Worm (Caenorhabditis elegans): ENCODE measurements around the gene F38A5.6.

F38A5.6 gene

ce11 chrIV:6582604-6583003 is 14.6 kb downstream of the F38A5.6 start, which contains the start of gene odr-8:
TSS of gene odr-8 (minus strand) at chrIV:6582704.
- TF ChIP-seq klf-2 (GFP tag; conservative IDR thresholded peaks at IDR 0.05): no peak

- TF ChIP-seq klf-2 (GFP tag; conservative IDR thresholded peaks at IDR 0.05): no peak
- TF ChIP-seq flt-1 (GFP tag; IDR thresholded peaks at IDR 0.05): no peak
- TF ChIP-seq med-1 (GFP tag; optimal IDR thresholded peaks at IDR 0.05; ENCODE audit: insufficient read depth): no peak
- TF ChIP-seq T22C8.4 (GFP tag; IDR thresholded peaks at IDR 0.05): no peak
- TF ChIP-seq tab-1 (GFP tag; IDR thresholded peaks at IDR 0.05): no peak
- no peak for TF ChIP-seq ref-1 (GFP tag; conservative IDR thresholded peaks at IDR 0.05)
- TF ChIP-seq cog-1 (tag; optimal IDR thresholded peaks at IDR 0.05): no peak
- no peak for TF ChIP-seq ztf-29 (GFP tag; IDR thresholded peaks at IDR 0.05)
- no peak for TF ChIP-seq ztf-23 (GFP tag; IDR thresholded peaks at IDR 0.05)
Measured at ce11 chrIV:6581658-6582057, 15.5 kb downstream of the F38A5.6 start.

- no peak for TF ChIP-seq cog-1 (tag; optimal IDR thresholded peaks at IDR 0.05)
- TF ChIP-seq flt-1 (GFP tag; IDR thresholded peaks at IDR 0.05): no peak
- TF ChIP-seq med-1 (GFP tag; optimal IDR thresholded peaks at IDR 0.05; ENCODE audit: insufficient read depth): no peak
Measured at ce11 chrIV:6577914-6578313, 19.3 kb downstream of the F38A5.6 start, which contains the start of gene C43G2.3. TSS of gene C43G2.3 (plus strand) at chrIV:6578214.

- TF ChIP-seq T22C8.4 (GFP tag; IDR thresholded peaks at IDR 0.05): no peak
- peak; percentile 1 for TF ChIP-seq cog-1 (tag; optimal IDR thresholded peaks at IDR 0.05)
Measured at ce11 chrIV:6576728-6577101, 20.5 kb downstream of the F38A5.6 start.

- TF ChIP-seq ref-1 (GFP tag; conservative IDR thresholded peaks at IDR 0.05) (no peak), klf-2 (GFP tag; conservative IDR thresholded peaks at IDR 0.05) (no peak), flt-1 (GFP tag; IDR thresholded peaks at IDR 0.05) (no peak), ztf-23 (GFP tag; IDR thresholded peaks at IDR 0.05) (no peak), cog-1 (tag; optimal IDR thresholded peaks at IDR 0.05) (no peak), tab-1 (GFP tag; IDR thresholded peaks at IDR 0.05) (no peak), ztf-29 (GFP tag; IDR thresholded peaks at IDR 0.05) (no peak), T22C8.4 (GFP tag; IDR thresholded peaks at IDR 0.05) (no peak), med-1 (GFP tag; optimal IDR thresholded peaks at IDR 0.05; ENCODE audit: insufficient read depth) (no peak)
Measured at ce11 chrIV:6575959-6576727, 21.1 kb downstream of the F38A5.6 start.

DNA sequence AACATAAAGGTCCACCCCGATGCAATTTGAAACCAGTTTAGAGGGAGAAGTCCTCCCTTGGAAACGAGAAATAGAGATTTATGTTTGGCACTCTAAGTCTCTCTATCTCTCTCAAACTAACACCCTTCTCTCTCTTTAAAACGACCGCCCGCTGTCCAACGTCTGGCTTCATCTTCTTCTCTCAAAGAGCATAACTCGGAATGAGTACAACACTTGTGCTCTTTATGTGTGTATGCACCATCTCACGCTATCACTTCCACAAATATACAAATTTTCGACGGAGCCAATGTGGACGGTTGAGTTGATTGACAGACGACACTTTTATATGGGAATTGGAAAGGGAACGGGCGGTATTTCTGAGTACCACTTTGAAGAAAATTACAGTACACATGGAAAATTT is 22.9 kb downstream of the F38A5.6 start:
- no peak for TF ChIP-seq tab-1 (GFP tag; IDR thresholded peaks at IDR 0.05)
- no peak for TF ChIP-seq flt-1 (GFP tag; IDR thresholded peaks at IDR 0.05)
- TF ChIP-seq ztf-29 (GFP tag; IDR thresholded peaks at IDR 0.05): no peak
- TF ChIP-seq ztf-23 (GFP tag; IDR thresholded peaks at IDR 0.05): no peak
- TF ChIP-seq med-1 (GFP tag; optimal IDR thresholded peaks at IDR 0.05; ENCODE audit: insufficient read depth): no peak
- TF ChIP-seq T22C8.4 (GFP tag; IDR thresholded peaks at IDR 0.05): no peak
- no peak for TF ChIP-seq klf-2 (GFP tag; conservative IDR thresholded peaks at IDR 0.05)
- TF ChIP-seq ref-1 (GFP tag; conservative IDR thresholded peaks at IDR 0.05): no peak
- TF ChIP-seq cog-1 (tag; optimal IDR thresholded peaks at IDR 0.05): no peak

DNA sequence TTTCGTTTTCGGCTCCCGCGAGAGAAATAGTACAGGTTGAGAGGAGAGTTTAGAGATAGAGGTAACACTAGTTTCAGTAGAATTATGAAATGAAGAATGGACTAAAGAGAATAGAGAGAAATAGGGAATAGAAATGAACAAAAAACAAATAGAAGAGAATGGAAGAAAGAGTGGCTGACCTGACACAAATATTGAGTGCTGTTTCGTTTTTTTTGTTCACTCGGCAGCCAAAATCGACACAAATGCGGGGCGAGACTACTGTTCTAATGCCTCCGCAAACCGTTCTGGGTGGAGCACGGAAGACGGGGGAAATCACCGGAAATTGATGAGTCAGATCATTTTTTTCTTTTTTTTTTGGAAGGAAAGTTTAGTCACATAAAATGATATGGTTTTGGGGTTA is 24.5 kb downstream of the F38A5.6 start:
- TF ChIP-seq tab-1 (GFP tag; IDR thresholded peaks at IDR 0.05): no peak
- TF ChIP-seq ref-1 (GFP tag; conservative IDR thresholded peaks at IDR 0.05): no peak
- no peak for TF ChIP-seq ztf-23 (GFP tag; IDR thresholded peaks at IDR 0.05)
- no peak for TF ChIP-seq flt-1 (GFP tag; IDR thresholded peaks at IDR 0.05)
- no peak for TF ChIP-seq cog-1 (tag; optimal IDR thresholded peaks at IDR 0.05)
- no peak for TF ChIP-seq T22C8.4 (GFP tag; IDR thresholded peaks at IDR 0.05)
- no peak for TF ChIP-seq med-1 (GFP tag; optimal IDR thresholded peaks at IDR 0.05; ENCODE audit: insufficient read depth)
- TF ChIP-seq klf-2 (GFP tag; conservative IDR thresholded peaks at IDR 0.05): no peak
- no peak for TF ChIP-seq ztf-29 (GFP tag; IDR thresholded peaks at IDR 0.05)

ce11 chrIV:6572238-6572637 is 25.0 kb downstream of the F38A5.6 start, which contains the start of gene bicd-1:
TSS of gene bicd-1 (minus strand) at chrIV:6572338.
- TF ChIP-seq T22C8.4 (GFP tag; IDR thresholded peaks at IDR 0.05): no peak
- no peak for TF ChIP-seq klf-2 (GFP tag; conservative IDR thresholded peaks at IDR 0.05)
- TF ChIP-seq ref-1 (GFP tag; conservative IDR thresholded peaks at IDR 0.05): no peak
- TF ChIP-seq ztf-29 (GFP tag; IDR thresholded peaks at IDR 0.05): no peak

DNA sequence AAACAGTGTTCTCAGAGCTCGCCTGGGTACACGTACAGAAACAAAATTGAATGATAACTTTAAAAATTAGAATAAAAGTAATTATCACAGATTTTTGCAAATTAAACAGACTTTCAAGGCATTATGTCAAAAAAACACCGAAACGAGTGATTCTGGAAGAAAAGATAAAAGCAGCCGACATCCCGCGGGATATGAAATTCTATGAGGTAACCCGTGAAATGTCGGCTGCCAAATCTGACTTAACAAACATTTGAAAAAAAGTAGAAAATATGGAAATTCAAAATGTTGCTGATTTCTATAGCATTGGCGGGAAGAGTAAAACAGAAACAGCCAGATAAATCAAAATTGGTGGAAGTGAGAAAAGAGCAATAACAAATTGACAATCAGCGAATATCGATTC is 31.6 kb downstream of the F38A5.6 start:
- TF ChIP-seq flt-1 (GFP tag; IDR thresholded peaks at IDR 0.05) (no peak), ztf-23 (GFP tag; IDR thresholded peaks at IDR 0.05) (no peak), T22C8.4 (GFP tag; IDR thresholded peaks at IDR 0.05) (no peak), tab-1 (GFP tag; IDR thresholded peaks at IDR 0.05) (no peak), cog-1 (tag; optimal IDR thresholded peaks at IDR 0.05) (no peak), klf-2 (GFP tag; conservative IDR thresholded peaks at IDR 0.05) (no peak), ref-1 (GFP tag; conservative IDR thresholded peaks at IDR 0.05) (no peak), med-1 (GFP tag; optimal IDR thresholded peaks at IDR 0.05; ENCODE audit: insufficient read depth) (no peak), ztf-29 (GFP tag; IDR thresholded peaks at IDR 0.05) (no peak)

DNA sequence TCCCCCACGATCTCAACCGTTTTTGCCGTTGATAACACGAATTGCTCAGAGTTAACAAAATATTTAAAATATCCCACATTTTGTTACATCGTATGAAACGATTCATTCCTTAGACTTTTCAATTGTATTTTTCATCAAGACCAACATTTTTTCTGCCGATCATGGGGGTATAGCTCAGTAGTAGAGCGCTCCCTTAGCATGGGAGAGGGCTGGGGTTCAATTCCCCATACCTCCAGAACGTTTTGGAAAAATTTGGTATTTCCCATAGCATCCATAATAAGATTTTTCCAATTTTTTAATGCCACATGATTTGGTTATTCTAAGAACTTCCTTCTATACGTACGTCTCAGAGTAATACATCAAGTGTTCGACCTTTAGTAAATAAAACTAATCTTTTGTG is 35.2 kb downstream of the F38A5.6 start:
- TF ChIP-seq klf-2 (GFP tag; conservative IDR thresholded peaks at IDR 0.05) (no peak), tab-1 (GFP tag; IDR thresholded peaks at IDR 0.05) (no peak), ref-1 (GFP tag; conservative IDR thresholded peaks at IDR 0.05) (no peak)

DNA sequence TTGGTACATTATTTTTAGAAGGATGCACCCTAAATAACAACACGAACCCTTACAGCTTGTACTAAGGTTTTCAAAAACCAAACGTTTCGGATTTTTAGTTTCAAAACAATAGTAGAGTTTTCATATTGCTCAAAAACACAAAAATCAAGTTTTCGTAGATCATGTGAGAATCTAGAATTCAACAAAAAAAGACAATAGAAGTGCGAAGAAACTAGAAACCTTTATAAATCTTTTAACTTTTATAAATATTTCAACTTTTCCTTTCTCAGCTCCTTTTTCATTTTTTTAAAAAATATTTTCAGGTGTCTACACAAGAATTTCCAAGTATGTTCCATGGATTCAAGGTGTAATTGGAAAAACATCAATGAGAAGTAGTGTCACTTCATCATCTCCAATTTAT is 36.8 kb downstream of the F38A5.6 start, which contains the start of gene best-9:
best-9 (plus strand) TSS at position 301 of the 400 bp plus-strand sequence.
- TF ChIP-seq med-1 (GFP tag; optimal IDR thresholded peaks at IDR 0.05; ENCODE audit: insufficient read depth) (no peak), T22C8.4 (GFP tag; IDR thresholded peaks at IDR 0.05) (no peak), klf-2 (GFP tag; conservative IDR thresholded peaks at IDR 0.05) (no peak), ref-1 (GFP tag; conservative IDR thresholded peaks at IDR 0.05) (no peak), ztf-23 (GFP tag; IDR thresholded peaks at IDR 0.05) (no peak), ztf-29 (GFP tag; IDR thresholded peaks at IDR 0.05) (no peak), cog-1 (tag; optimal IDR thresholded peaks at IDR 0.05) (no peak), flt-1 (GFP tag; IDR thresholded peaks at IDR 0.05) (no peak), tab-1 (GFP tag; IDR thresholded peaks at IDR 0.05) (no peak)

Data from whole organism, midembryonic.